Worm (Caenorhabditis elegans) whole organism, late embryonic: ENCODE data around the gene C44C10.9.

Source experiments
- C08G9.2 ChIP-seq: sonication (generic microtip); optimal IDR thresholded peaks from 2 replicates; lab custom pipeline; 2016; ENCODE audit warnings: mild to moderate bottlenecking, missing genetic modification characterization, moderate library complexity, missing compliant biosample characterization
- F13H6.1 ChIP-seq: sonication (generic microtip); optimal IDR thresholded peaks from 2 replicates; lab custom pipeline; 2016; ENCODE audit warnings: missing genetic modification characterization, missing compliant biosample characterization
- T23F11.4 ChIP-seq: fragments of 200-800 bp; sonication (Bioruptor generic); optimal IDR thresholded peaks from 2 replicates; lab custom pipeline; 2018; ENCODE audit warnings: mild to moderate bottlenecking, missing genetic modification characterization, missing compliant biosample characterization
- ceh-2 ChIP-seq: sonication (generic microtip); optimal IDR thresholded peaks from 2 replicates; lab custom pipeline; 2016; ENCODE audit warnings: missing genotype, missing genetic modification characterization, missing compliant biosample characterization
- elt-2 ChIP-seq: sonication (generic microtip); optimal IDR thresholded peaks from 2 replicates; lab custom pipeline; 2016; ENCODE audit warnings: missing genetic modification reagents, missing genetic modification characterization, missing compliant biosample characterization
- fkh-10 ChIP-seq: fragments of 150-350 bp; optimal IDR thresholded peaks from 2 replicates; lab custom pipeline; 2014; ENCODE audit warnings: missing biosample characterization, missing genetic modification reagents, missing genetic modification characterization
- nfya-1 ChIP-seq: sonication (generic microtip); optimal IDR thresholded peaks from 2 replicates; lab custom pipeline; 2017; ENCODE audit warnings: missing genetic modification characterization, mild to moderate bottlenecking, missing compliant biosample characterization, antibody characterized with exemption, moderate library complexity
- nhr-11 ChIP-seq: fragments of 150-350 bp; optimal IDR thresholded peaks from 2 replicates; lab custom pipeline; 2014; ENCODE audit warnings: missing biosample characterization, missing genetic modification characterization
- nhr-232 ChIP-seq: sonication (generic microtip); optimal IDR thresholded peaks from 2 replicates; lab custom pipeline; 2016; ENCODE audit warnings: missing genetic modification characterization, missing compliant biosample characterization
- unc-55 ChIP-seq: sonication (generic microtip); optimal IDR thresholded peaks from 2 replicates; lab custom pipeline; 2017; ENCODE audit warnings: missing biosample characterization, missing genetic modification reagents, missing genetic modification characterization
- zip-5 ChIP-seq: sonication (generic microtip); optimal IDR thresholded peaks from 2 replicates; lab custom pipeline; 2016; ENCODE audit warnings: missing genetic modification characterization, missing compliant biosample characterization

DNA sequence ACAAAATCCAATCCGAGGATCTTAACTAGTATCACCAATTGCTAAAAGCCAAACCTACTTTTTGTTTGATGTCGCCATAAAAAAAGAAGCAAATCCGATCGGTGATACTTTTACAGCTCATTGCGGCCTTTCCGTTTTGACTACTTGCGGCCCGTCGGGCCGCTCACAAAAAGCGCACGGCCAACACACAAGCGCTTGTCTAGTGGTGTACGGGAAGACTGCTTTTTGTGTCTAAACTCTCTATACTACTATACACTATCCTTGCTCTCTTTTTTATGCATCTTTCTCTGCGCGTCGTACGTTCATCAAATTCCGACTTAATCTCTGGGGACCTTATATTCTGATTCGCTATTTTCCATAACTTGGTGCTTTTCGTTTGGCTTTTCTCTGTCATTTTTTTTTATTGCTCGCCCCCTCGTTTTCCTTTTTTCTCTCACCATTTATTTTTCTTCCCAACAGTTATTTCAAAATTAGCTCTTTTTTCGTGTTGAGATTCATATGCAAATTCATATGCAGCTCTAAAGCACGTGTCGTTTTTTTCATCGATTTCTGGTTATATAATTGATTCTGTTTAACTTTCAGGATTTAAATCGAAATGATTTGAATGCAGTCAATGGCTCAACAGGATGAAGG lies 49.7 kb downstream of the C44C10.9 start, which contains the start of gene noca-2:
- TF ChIP-seq F13H6.1 (tag; lab: Kevin White, UChicago) = no peak
- no peak for TF ChIP-seq T23F11.4 (GFP tag; lab: Kevin White, UChicago)
- TF ChIP-seq fkh-10 = no peak
- TF ChIP-seq nhr-11 = no peak
- TF ChIP-seq nfya-1 (tag; lab: Kevin White, UChicago) = peak; percentile 61
- no peak for TF ChIP-seq nhr-232 (tag; lab: Kevin White, UChicago)
- no peak for TF ChIP-seq elt-2 (tag; lab: Kevin White, UChicago)
- no peak for TF ChIP-seq zip-5
- no peak for TF ChIP-seq ceh-2
- peak; percentile 62 for TF ChIP-seq unc-55 (GFP tag; lab: Kevin White, UChicago)
- no peak for TF ChIP-seq C08G9.2 (tag; lab: Kevin White, UChicago)
